Fruit fly (Drosophila melanogaster) whole organism, embryonic: ENCODE results near the gene Smug.

Source experiments
- Abd-B ChIP-seq: fragments of 200-800 bp; sonication (Bioruptor generic); optimal IDR thresholded peaks from 2 replicates; lab custom pipeline; 2018; ENCODE audit warnings: missing biosample characterization, mild to moderate bottlenecking, missing genetic modification characterization, moderate library complexity
- CG10147 ChIP-seq: fragments of 200-800 bp; sonication (Bioruptor generic); optimal IDR thresholded peaks from 2 replicates; lab custom pipeline; 2019; ENCODE audit warnings: missing biosample characterization, mild to moderate bottlenecking, missing genetic modification characterization, moderate library complexity
- CG10431 ChIP-seq: fragments of 200-800 bp; sonication (Bioruptor generic); optimal IDR thresholded peaks from 3 replicates; lab custom pipeline; 2018; ENCODE audit warnings: missing biosample characterization, mild to moderate bottlenecking, missing genetic modification characterization
- CG12155 ChIP-seq: fragments of 200-800 bp; sonication (Bioruptor generic); optimal IDR thresholded peaks from 3 replicates; lab custom pipeline; 2016; ENCODE audit warnings: missing biosample characterization, missing genetic modification characterization
- CG13296 ChIP-seq: fragments of 200-800 bp; sonication (Bioruptor generic); optimal IDR thresholded peaks from 3 replicates; lab custom pipeline; 2018; ENCODE audit warnings: missing biosample characterization, mild to moderate bottlenecking, missing genetic modification characterization
- CG14441 ChIP-seq: fragments of 200-800 bp; sonication (Bioruptor generic); IDR thresholded peaks from 2 replicates; pipeline ENCODE4 v1.3.6; 2022; ENCODE audit warnings: missing biosample characterization, missing genetic modification characterization
- CG15011 ChIP-seq: fragments of 200-800 bp; sonication (Bioruptor generic); optimal IDR thresholded peaks from 3 replicates; lab custom pipeline; 2018; ENCODE audit warnings: missing biosample characterization, mild to moderate bottlenecking, missing genetic modification characterization
- CG1603 ChIP-seq: fragments of 200-800 bp; sonication (Bioruptor generic); optimal IDR thresholded peaks from 2 replicates; lab custom pipeline; 2019; ENCODE audit warnings: missing biosample characterization, mild to moderate bottlenecking, missing genetic modification characterization, moderate library complexity
- CG32767 ChIP-seq: fragments of 200-800 bp; sonication (Bioruptor generic); IDR thresholded peaks from 2 replicates; pipeline ENCODE4 v1.3.6; 2022; ENCODE audit warnings: missing biosample characterization, missing genetic modification characterization
- CG33557 ChIP-seq: fragments of 200-800 bp; sonication (Bioruptor generic); optimal IDR thresholded peaks from 2 replicates; lab custom pipeline; 2019; ENCODE audit warnings: missing biosample characterization, mild to moderate bottlenecking, missing genetic modification characterization, moderate library complexity
- CG3407 ChIP-seq: fragments of 200-800 bp; sonication (Bioruptor generic); optimal IDR thresholded peaks from 2 replicates; lab custom pipeline; 2018; ENCODE audit warnings: missing biosample characterization, mild to moderate bottlenecking, missing genetic modification characterization
- CG4282 ChIP-seq: fragments of 200-800 bp; sonication (Bioruptor generic); optimal IDR thresholded peaks from 2 replicates; lab custom pipeline; 2016; ENCODE audit warnings: missing biosample characterization, missing genetic modification characterization
- CG4707 ChIP-seq: fragments of 200-800 bp; sonication (Bioruptor generic); optimal IDR thresholded peaks from 2 replicates; lab custom pipeline; 2018; ENCODE audit warnings: missing biosample characterization, mild to moderate bottlenecking, missing genetic modification characterization, moderate library complexity
- CG6272 ChIP-seq: fragments of 200-800 bp; sonication (Bioruptor generic); IDR thresholded peaks from 2 replicates; pipeline ENCODE4 v1.3.6; 2022; ENCODE audit warnings: missing biosample characterization, missing genetic modification characterization
- CG6813 ChIP-seq: fragments of 200-800 bp; sonication (Bioruptor generic); optimal IDR thresholded peaks from 2 replicates; lab custom pipeline; 2017; ENCODE audit warnings: missing biosample characterization, missing genetic modification characterization, mild to moderate bottlenecking, moderate library complexity, missing genetic modification reagents
- CG6854 ChIP-seq: fragments of 200-800 bp; sonication (Bioruptor generic); optimal IDR thresholded peaks from 3 replicates; lab custom pipeline; 2017; ENCODE audit warnings: missing biosample characterization, mild to moderate bottlenecking, missing genetic modification characterization
- CG7928 ChIP-seq: fragments of 200-800 bp; sonication (Bioruptor generic); optimal IDR thresholded peaks from 2 replicates; lab custom pipeline; 2017; ENCODE audit warnings: missing biosample characterization, mild to moderate bottlenecking, missing genetic modification characterization
- CG8281 ChIP-seq: fragments of 200-800 bp; sonication (Bioruptor generic); optimal IDR thresholded peaks from 2 replicates; lab custom pipeline; 2018; ENCODE audit warnings: missing biosample characterization, mild to moderate bottlenecking, missing genetic modification characterization, moderate library complexity
- CG9932 ChIP-seq: fragments of 200-800 bp; sonication (Bioruptor generic); IDR thresholded peaks from 2 replicates; pipeline ENCODE4 v1.3.6; 2022; ENCODE audit warnings: missing biosample characterization, missing genetic modification characterization
- CTCF ChIP-seq: fragments of 200-800 bp; sonication (Bioruptor generic); optimal IDR thresholded peaks from 2 replicates; lab custom pipeline; 2017; ENCODE audit warnings: missing biosample characterization, mild to moderate bottlenecking, missing genetic modification characterization, moderate library complexity
- D ChIP-seq, 2 experiments: fragments of 200-800 bp in 1 of 2; fragments of >200 bp in 1 of 2; sonication (Bioruptor generic) in 1 of 2; optimal IDR thresholded peaks; 2 replicates in 1 of 2; 3 replicates in 1 of 2; lab custom pipeline; 2017; ENCODE audit warnings: mild to moderate bottlenecking in 1 of 2, missing biosample characterization in 1 of 2, missing genetic modification characterization in 1 of 2, missing genetic modification reagents in 1 of 2
- D19A ChIP-seq: fragments of 200-800 bp; optimal IDR thresholded peaks from 3 replicates; lab custom pipeline; 2019; ENCODE audit warnings: missing biosample characterization, mild to moderate bottlenecking, missing genetic modification characterization, moderate library complexity
- Eip74EF ChIP-seq, 2 experiments: fragments of 200-800 bp in 1 of 2; fragments of >200 bp in 1 of 2; sonication (Bioruptor generic) in 1 of 2; optimal IDR thresholded peaks; 2 replicates each; lab custom pipeline; 2017 to 2019; ENCODE audit warnings: missing biosample characterization in 2 of 2, missing genetic modification characterization in 2 of 2, mild to moderate bottlenecking in 1 of 2, moderate library complexity in 1 of 2
- HLHmδ ChIP-seq: fragments of 200-800 bp; sonication (Bioruptor generic); optimal IDR thresholded peaks from 2 replicates; lab custom pipeline; 2018; ENCODE audit warnings: missing biosample characterization, mild to moderate bottlenecking, missing genetic modification characterization, moderate library complexity
- Hmr ChIP-seq: fragments of 200-800 bp; sonication (Bioruptor generic); optimal IDR thresholded peaks from 3 replicates; lab custom pipeline; 2017; ENCODE audit warnings: mild to moderate bottlenecking, missing biosample characterization, missing genetic modification reagents, missing genetic modification characterization
- Hmx ChIP-seq: fragments of 200-800 bp; sonication (Bioruptor generic); optimal IDR thresholded peaks from 2 replicates; lab custom pipeline; 2016; ENCODE audit warnings: missing biosample characterization, missing genetic modification characterization
- Hr39 ChIP-seq: fragments of >200 bp; optimal IDR thresholded peaks from 2 replicates; lab custom pipeline; 2017
- Mes4 ChIP-seq: fragments of 200-800 bp; sonication (Bioruptor generic); optimal IDR thresholded peaks from 2 replicates; lab custom pipeline; 2016; ENCODE audit warnings: missing biosample characterization, missing genetic modification characterization
- NC2β ChIP-seq: fragments of 200-800 bp; sonication (Bioruptor generic); optimal IDR thresholded peaks from 2 replicates; lab custom pipeline; 2016; ENCODE audit warnings: missing biosample characterization, missing genetic modification characterization
- Sin3A ChIP-seq: fragments of >200 bp; optimal IDR thresholded peaks from 2 replicates; lab custom pipeline; 2018
- Stat92E ChIP-seq, 3 experiments: fragments of >200 bp in 2 of 3; fragments of 200-800 bp in 1 of 3; sonication (Bioruptor generic) in 1 of 3; optimal IDR thresholded peaks; 2 replicates each; lab custom pipeline; 2017 to 2019; ENCODE audit warnings: missing biosample characterization in 3 of 3, missing genetic modification characterization in 3 of 3, mild to moderate bottlenecking in 1 of 3, moderate library complexity in 1 of 3
- Xrp1 ChIP-seq: fragments of 200-800 bp; sonication (Bioruptor generic); IDR thresholded peaks from 2 replicates; pipeline ENCODE4 v1.3.6; 2022; ENCODE audit warnings: missing biosample characterization, missing genetic modification characterization
- ap ChIP-seq: fragments of 200-800 bp; sonication (Bioruptor generic); IDR thresholded peaks from 2 replicates; pipeline ENCODE4 v1.3.6; 2022; ENCODE audit warnings: missing biosample characterization, missing genetic modification characterization
- ase ChIP-seq: fragments of 200-800 bp; sonication (Bioruptor generic); IDR thresholded peaks from 3 replicates; pipeline ENCODE4 v1.3.6; 2022; ENCODE audit warnings: missing biosample characterization, missing genetic modification characterization
- corto ChIP-seq: fragments of 200-800 bp; sonication (Bioruptor generic); optimal IDR thresholded peaks from 2 replicates; lab custom pipeline; 2016; ENCODE audit warnings: missing biosample characterization, mild to moderate bottlenecking, missing genetic modification characterization, moderate library complexity
- dan ChIP-seq: fragments of 200-800 bp; sonication (Bioruptor generic); IDR thresholded peaks from 2 replicates; pipeline ENCODE4 v1.3.6; 2022; ENCODE audit warnings: missing biosample characterization, missing genetic modification characterization
- eve ChIP-seq, 2 experiments: fragments of >200 bp; optimal IDR thresholded peaks; 2 replicates each; lab custom pipeline; 2017; ENCODE audit warnings: missing biosample characterization in 2 of 2, missing genetic modification characterization in 2 of 2
- exex ChIP-seq: fragments of 200-800 bp; sonication (Bioruptor generic); optimal IDR thresholded peaks from 4 replicates; lab custom pipeline; 2018; ENCODE audit warnings: missing biosample characterization, mild to moderate bottlenecking, missing genetic modification characterization, moderate library complexity
- grau ChIP-seq: fragments of 200-800 bp; optimal IDR thresholded peaks from 3 replicates; lab custom pipeline; 2019; ENCODE audit warnings: missing biosample characterization, mild to moderate bottlenecking, missing genetic modification characterization, moderate library complexity
- h ChIP-seq: fragments of >200 bp; optimal IDR thresholded peaks from 2 replicates; lab custom pipeline; 2017
- hkb ChIP-seq, 2 experiments: fragments of 200-800 bp in 1 of 2; fragments of >200 bp in 1 of 2; sonication (Bioruptor generic) in 1 of 2; IDR thresholded peaks in 1 of 2; optimal IDR thresholded peaks in 1 of 2; 2 replicates each; pipeline versions ENCODE4 v1.3.6 to Lab custom; 2017 to 2022; ENCODE audit warnings: missing biosample characterization in 1 of 2, missing genetic modification characterization in 1 of 2
- kni ChIP-seq: fragments of 200-800 bp; sonication (Bioruptor generic); optimal IDR thresholded peaks from 3 replicates; lab custom pipeline; 2017; ENCODE audit warnings: mild to moderate bottlenecking, missing biosample characterization, missing genetic modification reagents, missing genetic modification characterization
- lmd ChIP-seq: fragments of 200-800 bp; sonication (Bioruptor generic); IDR thresholded peaks from 2 replicates; pipeline ENCODE4 v1.3.6; 2022; ENCODE audit warnings: missing biosample characterization, missing genetic modification characterization
- lola ChIP-seq, 3 experiments: fragments of >200 bp in 2 of 3; fragments of 200-800 bp in 1 of 3; sonication (Bioruptor generic) in 1 of 3; optimal IDR thresholded peaks; 2 replicates each; lab custom pipeline; 2017 to 2019; ENCODE audit warnings: missing biosample characterization in 3 of 3, missing genetic modification characterization in 3 of 3, mild to moderate bottlenecking in 1 of 3, moderate library complexity in 1 of 3
- onecut ChIP-seq: fragments of 200-800 bp; sonication (Bioruptor generic); IDR thresholded peaks from 2 replicates; pipeline ENCODE4 v1.3.6; 2022; ENCODE audit warnings: missing biosample characterization, missing genetic modification characterization
- pho ChIP-seq: fragments of 200-800 bp; sonication (Bioruptor generic); optimal IDR thresholded peaks from 2 replicates; lab custom pipeline; 2016; ENCODE audit warnings: missing biosample characterization, missing genetic modification characterization
- pzg ChIP-seq: fragments of 200-800 bp; sonication (Bioruptor generic); optimal IDR thresholded peaks from 3 replicates; lab custom pipeline; 2018; ENCODE audit warnings: missing biosample characterization, mild to moderate bottlenecking, missing genetic modification characterization, moderate library complexity
- so ChIP-seq: fragments of 200-800 bp; sonication (Bioruptor generic); IDR thresholded peaks from 3 replicates; pipeline ENCODE4 v1.3.6; 2022; ENCODE audit warnings: missing biosample characterization, missing genetic modification characterization
- sug ChIP-seq: fragments of 200-800 bp; optimal IDR thresholded peaks from 2 replicates; lab custom pipeline; 2019; ENCODE audit warnings: missing biosample characterization, mild to moderate bottlenecking, missing genetic modification characterization, moderate library complexity
- toy ChIP-seq: fragments of 200-800 bp; sonication (Bioruptor generic); IDR thresholded peaks from 2 replicates; pipeline ENCODE4 v1.3.6; 2022; ENCODE audit warnings: missing biosample characterization, missing genetic modification characterization
- vfl ChIP-seq: fragments of 200-800 bp; sonication (Bioruptor generic); optimal IDR thresholded peaks from 2 replicates; lab custom pipeline; 2016; ENCODE audit warnings: missing biosample characterization, missing genetic modification characterization

Smug gene

DNA sequence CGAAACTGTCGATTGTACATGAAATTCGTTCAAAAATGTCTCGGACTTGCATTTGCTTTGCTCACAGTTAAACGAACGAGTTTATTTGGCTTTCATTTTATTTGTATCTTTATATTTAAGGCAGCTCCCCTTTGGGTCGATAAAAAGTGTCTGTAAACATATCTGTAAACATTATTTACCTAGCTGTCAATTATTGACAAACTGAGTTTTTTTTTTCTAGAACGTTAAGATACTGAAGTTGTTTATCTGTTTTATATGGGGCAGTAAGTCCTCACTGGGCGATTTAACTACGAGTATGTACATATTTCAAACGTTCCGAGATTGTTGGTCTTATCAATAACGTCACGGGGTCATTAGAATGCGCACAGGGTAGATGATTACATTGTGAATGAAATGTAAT is 34.7 kb upstream of the Smug start (continued):
- TF ChIP-seq CG13296 (peak; percentile 49), CG14441 (GFP tag; lab: Robert Waterston, UW) (0 out of 2 replicates have a peak, but pooled peaks have one; percentile 20), vfl (GFP tag; lab: Kevin White, UChicago) (no peak), dan (GFP tag; lab: Robert Waterston, UW) (no peak), CG12155 (GFP tag; lab: Kevin White, UChicago) (no peak), Mes4 (no peak), exex (tag; lab: Kevin White, UChicago) (peak; percentile 48), CG3407 (GFP tag; lab: Kevin White, UChicago) (peak; percentile 55), CTCF (GFP tag; lab: Kevin White, UChicago) (no peak), ase (GFP tag; lab: Robert Waterston, UW) (no peak), hkb (optimal IDR thresholded peaks at IDR 0.05; lab: Kevin White, UChicago) (no peak), hkb (GFP tag; IDR thresholded peaks at IDR 0.05; lab: Robert Waterston, UW) (no peak), onecut (peak; percentile 15; the same call in 1 of the 2 replicates), CG10147 (peak; percentile 35), Sin3A (no peak), sug (peak; percentile 48), Abd-B (GFP tag; lab: Kevin White, UChicago) (no peak), Eip74EF (GFP tag; optimal IDR thresholded peaks at IDR 0.05; lab: Kevin White, UChicago) (peak in 1 of 2 experiments; percentile 12), toy (GFP tag; lab: Robert Waterston, UW) (no peak), HLHmδ (GFP tag; lab: Kevin White, UChicago) (no peak), Stat92E (GFP tag; optimal IDR thresholded peaks at IDR 0.05; lab: Kevin White, UChicago) (no peak), D (optimal IDR thresholded peaks at IDR 0.05; lab: Kevin White, UChicago) (no peak), D (GFP tag; optimal IDR thresholded peaks at IDR 0.05; lab: Kevin White, UChicago) (peak; percentile 1), Hmx (GFP tag; lab: Kevin White, UChicago) (no peak), CG9932 (GFP tag; lab: Robert Waterston, UW) (no peak), eve (GFP tag; optimal IDR thresholded peaks at IDR 0.05; lab: Kevin White, UChicago) (no peak), h (lab: Kevin White, UChicago) (no peak), CG33557 (GFP tag; lab: Kevin White, UChicago) (peak; percentile 69), CG6813 (peak; percentile 63), Xrp1 (GFP tag; lab: Robert Waterston, UW) (no peak), so (GFP tag; lab: Robert Waterston, UW) (no peak), Hmr (GFP tag; lab: Kevin White, UChicago) (no peak), pzg (GFP tag; lab: Kevin White, UChicago) (no peak), CG6272 (GFP tag; lab: Robert Waterston, UW) (no peak), ap (GFP tag; lab: Robert Waterston, UW) (no peak), NC2β (GFP tag; lab: Kevin White, UChicago) (no peak), CG8281 (peak; percentile 84), lmd (no peak), CG6854 (peak; percentile 31), CG1603 (tag; lab: Kevin White, UChicago) (no peak), CG7928 (no peak), CG10431 (peak; percentile 32), CG15011 (GFP tag; lab: Kevin White, UChicago) (peak; percentile 34), D19A (tag; lab: Kevin White, UChicago) (no peak), Hr39 (no peak), kni (GFP tag; lab: Kevin White, UChicago) (peak; percentile 62), corto (no peak), lola (GFP tag; optimal IDR thresholded peaks at IDR 0.05; lab: Kevin White, UChicago) (peak in 1 of 3 experiments; percentile 1), grau (tag; lab: Kevin White, UChicago) (peak; percentile 8), CG4282 (no peak), CG32767 (GFP tag; lab: Robert Waterston, UW) (no peak), CG4707 (GFP tag; lab: Kevin White, UChicago) (peak; percentile 38), pho (no peak)
